Fruit fly (Drosophila melanogaster): Measurements from ENCODE around the gene Pdp.

Pdp gene

dm6 chrX:7734131-7734930, at the start of gene Pdp, which contains the start of gene Rab39:
Gene Pdp (minus strand): TSS chrX:7734651.
Gene Rab39 (plus strand): TSS chrX:7734923.
- TF ChIP-seq CG10348 (GFP tag; IDR thresholded peaks at IDR 0.05): peak; percentile 60; the same call in 1 of the 2 replicates
- TF ChIP-seq CG17806 (tag; optimal IDR thresholded peaks at IDR 0.05): peak; percentile 33
- peak; percentile 68 for TF ChIP-seq Ets98B (GFP tag; IDR thresholded peaks at IDR 0.05)
- no peak for TF ChIP-seq CG12605 (GFP tag; IDR thresholded peaks at IDR 0.05)
- TF ChIP-seq CG15710 (tag; optimal IDR thresholded peaks at IDR 0.05): peak; percentile 76
- no peak for TF ChIP-seq CG14655 (GFP tag; optimal IDR thresholded peaks at IDR 0.05)
- peak; percentile 69; the same call in 1 of the 2 replicates for TF ChIP-seq CG32121 (GFP tag; IDR thresholded peaks at IDR 0.05)
- peak; percentile 70 for TF ChIP-seq Pif1A (GFP tag; optimal IDR thresholded peaks at IDR 0.05)
- no peak for TF ChIP-seq CG13204 (GFP tag; optimal IDR thresholded peaks at IDR 0.05)
- peak; percentile 57 for TF ChIP-seq CG9948 (tag; optimal IDR thresholded peaks at IDR 0.05)
- TF ChIP-seq CG8159 (tag; optimal IDR thresholded peaks at IDR 0.05): peak; percentile 67
- no peak for TF ChIP-seq D1 (tag; optimal IDR thresholded peaks at IDR 0.05)
- peak; percentile 25; the same call in 1 of the 2 replicates for TF ChIP-seq rn (GFP tag; IDR thresholded peaks at IDR 0.05)
- TF ChIP-seq gl (tag; optimal IDR thresholded peaks at IDR 0.05): no peak
- TF ChIP-seq EcR (GFP tag; optimal IDR thresholded peaks at IDR 0.05): no peak
- TF ChIP-seq CG34367 (tag; optimal IDR thresholded peaks at IDR 0.05): peak; percentile 56
- TF ChIP-seq Pif1B (GFP tag; optimal IDR thresholded peaks at IDR 0.05): peak; percentile 43
- TF ChIP-seq CG4496 (GFP tag; IDR thresholded peaks at IDR 0.05): peak; percentile 67; the same call in 1 of the 3 replicates
- peak; percentile 45 for TF ChIP-seq CG8301 (tag; optimal IDR thresholded peaks at IDR 0.05)
- TF ChIP-seq Snoo (tag; optimal IDR thresholded peaks at IDR 0.05): peak; percentile 70
- TF ChIP-seq fd96Ca (GFP tag; IDR thresholded peaks at IDR 0.05): peak; percentile 81

dm6 chrX:7777905-7778304, 43.5 kb upstream of the Pdp start, which contains the start of gene CG32718:
Gene CG32718 (plus strand): TSS chrX:7778205.
- TF ChIP-seq gl (tag; optimal IDR thresholded peaks at IDR 0.05) (no peak), Pif1B (GFP tag; optimal IDR thresholded peaks at IDR 0.05) (no peak), Ets98B (GFP tag; IDR thresholded peaks at IDR 0.05) (no peak), CG12605 (GFP tag; IDR thresholded peaks at IDR 0.05) (no peak), Snoo (tag; optimal IDR thresholded peaks at IDR 0.05) (no peak), EcR (GFP tag; optimal IDR thresholded peaks at IDR 0.05) (no peak), CG4496 (GFP tag; IDR thresholded peaks at IDR 0.05) (no peak), Pif1A (GFP tag; optimal IDR thresholded peaks at IDR 0.05) (no peak)

dm6 chrX:7768147-7768787, 33.8 kb upstream of the Pdp start, which contains the start of gene CG34338:
Gene CG34338 (plus strand): TSS chrX:7768737.
- TF ChIP-seq Pif1A (GFP tag; optimal IDR thresholded peaks at IDR 0.05) (no peak), D1 (tag; optimal IDR thresholded peaks at IDR 0.05) (no peak), CG32121 (GFP tag; IDR thresholded peaks at IDR 0.05) (no peak), CG9948 (tag; optimal IDR thresholded peaks at IDR 0.05) (no peak), gl (tag; optimal IDR thresholded peaks at IDR 0.05) (no peak), CG17806 (tag; optimal IDR thresholded peaks at IDR 0.05) (no peak), Pif1B (GFP tag; optimal IDR thresholded peaks at IDR 0.05) (no peak), CG12605 (GFP tag; IDR thresholded peaks at IDR 0.05) (no peak), CG14655 (GFP tag; optimal IDR thresholded peaks at IDR 0.05) (no peak)

DNA sequence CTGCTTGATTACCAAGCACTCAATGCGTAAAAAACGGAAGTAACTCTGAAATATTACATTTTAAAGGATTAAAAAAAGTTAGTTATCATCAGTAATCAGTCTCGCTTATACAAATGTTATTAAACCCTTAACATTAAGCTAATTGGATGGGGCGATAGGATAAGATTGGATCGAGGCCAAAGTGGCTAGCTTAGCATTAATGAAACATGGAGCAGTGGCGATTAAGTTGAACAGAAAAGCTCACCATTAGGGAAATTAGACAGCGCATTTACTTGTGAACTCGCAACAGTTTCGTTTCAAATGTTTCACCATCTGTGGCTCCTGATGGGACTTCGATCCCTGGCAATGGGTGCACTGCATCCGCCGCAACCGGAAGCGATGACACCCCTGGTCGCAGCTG, 30.2 kb upstream of the Pdp start, which contains the start of gene Ir7a:
Gene Ir7a, plus strand, starts transcription at position 301 of the 400 bp plus-strand sequence.
- no peak for TF ChIP-seq CG8159 (tag; optimal IDR thresholded peaks at IDR 0.05)
- TF ChIP-seq Snoo (tag; optimal IDR thresholded peaks at IDR 0.05): no peak
- no peak for TF ChIP-seq CG10348 (GFP tag; IDR thresholded peaks at IDR 0.05)
- TF ChIP-seq CG8301 (tag; optimal IDR thresholded peaks at IDR 0.05): no peak
- no peak for TF ChIP-seq CG32121 (GFP tag; IDR thresholded peaks at IDR 0.05)
- TF ChIP-seq CG12605 (GFP tag; IDR thresholded peaks at IDR 0.05): no peak
- no peak for TF ChIP-seq Pif1B (GFP tag; optimal IDR thresholded peaks at IDR 0.05)
- no peak for TF ChIP-seq CG4496 (GFP tag; IDR thresholded peaks at IDR 0.05)
- TF ChIP-seq CG14655 (GFP tag; optimal IDR thresholded peaks at IDR 0.05): no peak
- no peak for TF ChIP-seq gl (tag; optimal IDR thresholded peaks at IDR 0.05)
- no peak for TF ChIP-seq EcR (GFP tag; optimal IDR thresholded peaks at IDR 0.05)

- TF ChIP-seq CG34367 (tag; optimal IDR thresholded peaks at IDR 0.05) (no peak), Pif1A (GFP tag; optimal IDR thresholded peaks at IDR 0.05) (no peak), CG8301 (tag; optimal IDR thresholded peaks at IDR 0.05) (no peak)
Observed at dm6 chrX:7746342-7746741, 11.9 kb upstream of the Pdp start.

dm6 chrX:7744036-7744435, 9.6 kb upstream of the Pdp start:
- no peak for TF ChIP-seq CG14655 (GFP tag; optimal IDR thresholded peaks at IDR 0.05)
- TF ChIP-seq fd96Ca (GFP tag; IDR thresholded peaks at IDR 0.05): no peak
- no peak for TF ChIP-seq Ets98B (GFP tag; IDR thresholded peaks at IDR 0.05)
- TF ChIP-seq gl (tag; optimal IDR thresholded peaks at IDR 0.05): no peak
- TF ChIP-seq CG12605 (GFP tag; IDR thresholded peaks at IDR 0.05): no peak
- no peak for TF ChIP-seq CG4496 (GFP tag; IDR thresholded peaks at IDR 0.05)
- TF ChIP-seq CG32121 (GFP tag; IDR thresholded peaks at IDR 0.05): no peak
- no peak for TF ChIP-seq EcR (GFP tag; optimal IDR thresholded peaks at IDR 0.05)
- no peak for TF ChIP-seq CG8301 (tag; optimal IDR thresholded peaks at IDR 0.05)

Measured in whole organism, pupa.